Worm (Caenorhabditis elegans) whole organism, young adult: ENCODE data around the gene Y50D7A.8.
"Not testable (repeated sequence)": the region's sequence is repeated elsewhere in the genome, so short reads cannot be mapped to it uniquely, and the experiment has no call there.

Experiments used
- B0261.1 ChIP-seq: sonication (generic microtip); optimal IDR thresholded peaks from 2 replicates; lab custom pipeline; 2016; ENCODE audit warnings: mild to moderate bottlenecking, missing genetic modification characterization, moderate library complexity, missing compliant biosample characterization
- F22D6.2 ChIP-seq: sonication (generic microtip); optimal IDR thresholded peaks from 2 replicates; lab custom pipeline; 2016; ENCODE audit warnings: mild to moderate bottlenecking, missing genetic modification characterization, missing compliant biosample characterization
- F49E8.2 ChIP-seq: sonication (generic microtip); optimal IDR thresholded peaks from 3 replicates; lab custom pipeline; 2017; ENCODE audit warnings: missing genetic modification characterization, mild to moderate bottlenecking, missing compliant biosample characterization, antibody characterized with exemption, moderate library complexity; ENCODE audit not compliant: insufficient read depth
- Y95B8A.8 ChIP-seq: fragments of 200-800 bp; sonication (Bioruptor generic); IDR thresholded peaks from 2 replicates; pipeline ENCODE4 v1.3.6; 2022; ENCODE audit warnings: missing genetic modification reagents, missing genetic modification characterization, missing compliant biosample characterization
- bed-2 ChIP-seq: fragments of 200-800 bp; sonication (Bioruptor generic); IDR thresholded peaks from 2 replicates; pipeline ENCODE4 v1.3.6; 2022; ENCODE audit warnings: missing genetic modification reagents, missing genetic modification characterization, missing compliant biosample characterization
- ccch-3 ChIP-seq: fragments of 200-800 bp; sonication (Bioruptor generic); optimal IDR thresholded peaks from 2 replicates; lab custom pipeline; 2018; ENCODE audit warnings: mild to moderate bottlenecking, missing genetic modification characterization, missing compliant biosample characterization
- ceh-58 ChIP-seq: fragments of 200-800 bp; sonication (Bioruptor generic); IDR thresholded peaks from 2 replicates; pipeline ENCODE4 v1.3.6; 2022; ENCODE audit warnings: missing genetic modification characterization, missing compliant biosample characterization
- ceh-79 ChIP-seq: sonication (generic microtip); optimal IDR thresholded peaks from 2 replicates; lab custom pipeline; 2017; ENCODE audit warnings: mild to moderate bottlenecking, missing genetic modification characterization, missing compliant biosample characterization
- dpff-1 ChIP-seq: sonication (generic microtip); optimal IDR thresholded peaks from 2 replicates; lab custom pipeline; 2017; ENCODE audit warnings: mild to moderate bottlenecking, missing genetic modification characterization, missing compliant biosample characterization
- dpl-1 ChIP-seq: fragments of 150-350 bp; optimal IDR thresholded peaks from 2 replicates; lab custom pipeline; 2014; ENCODE audit warnings: missing biosample characterization, missing genetic modification reagents, missing genetic modification characterization
- efl-1 ChIP-seq: fragments of 150-350 bp; optimal IDR thresholded peaks from 2 replicates; lab custom pipeline; 2014; ENCODE audit warnings: missing biosample characterization, missing genetic modification reagents, missing genetic modification characterization
- egrh-3 ChIP-seq: fragments of 200-800 bp; sonication (Bioruptor generic); IDR thresholded peaks from 2 replicates; pipeline ENCODE4 v1.3.6; 2022; ENCODE audit warnings: missing genetic modification reagents, missing genetic modification characterization, missing compliant biosample characterization
- hmg-1.2 ChIP-seq: fragments of 200-800 bp; sonication (Bioruptor generic); IDR thresholded peaks from 2 replicates; pipeline ENCODE4 v1.3.6; 2022; ENCODE audit warnings: missing genetic modification reagents, missing genetic modification characterization, missing compliant biosample characterization
- hsf-1 ChIP-seq: fragments of 200-800 bp; sonication (Bioruptor generic); IDR thresholded peaks from 2 replicates; pipeline ENCODE4 v1.3.6; 2022; ENCODE audit warnings: missing genetic modification reagents, missing genetic modification characterization, missing compliant biosample characterization
- lin-26 ChIP-seq: fragments of 200-800 bp; sonication (Bioruptor generic); IDR thresholded peaks from 2 replicates; pipeline ENCODE4 v1.3.6; 2022; ENCODE audit warnings: missing genetic modification reagents, missing genetic modification characterization, missing compliant biosample characterization
- lin-40 ChIP-seq: sonication (generic microtip); optimal IDR thresholded peaks from 2 replicates; lab custom pipeline; 2016; ENCODE audit warnings: missing genetic modification characterization, mild to moderate bottlenecking, missing compliant biosample characterization, missing genotype, missing genetic modification reagents
- lsl-1 ChIP-seq: fragments of 200-800 bp; sonication (Bioruptor generic); optimal IDR thresholded peaks from 2 replicates; lab custom pipeline; 2018; ENCODE audit warnings: mild to moderate bottlenecking, missing genetic modification characterization, moderate library complexity, missing compliant biosample characterization
- madf-6 ChIP-seq: fragments of 200-800 bp; sonication (Bioruptor generic); IDR thresholded peaks from 2 replicates; pipeline ENCODE4 v1.3.6; 2022; ENCODE audit warnings: missing genetic modification reagents, missing genetic modification characterization, missing compliant biosample characterization
- madf-8 ChIP-seq: fragments of 200-800 bp; sonication (Bioruptor generic); conservative IDR thresholded peaks from 2 replicates; pipeline ENCODE4 v1.3.6; 2022; ENCODE audit warnings: missing genetic modification reagents, missing genetic modification characterization, missing compliant biosample characterization
- nfya-1 ChIP-seq: sonication (generic microtip); optimal IDR thresholded peaks from 2 replicates; lab custom pipeline; 2017; ENCODE audit warnings: antibody characterized with exemption, missing compliant biosample characterization, missing genetic modification characterization, borderline replicate concordance; ENCODE audit not compliant: insufficient read depth
- nhr-120 ChIP-seq: fragments of 200-800 bp; sonication (Bioruptor generic); IDR thresholded peaks from 2 replicates; pipeline ENCODE4 v1.3.6; 2022; ENCODE audit warnings: missing genetic modification characterization, missing compliant biosample characterization
- nhr-80 ChIP-seq: sonication (generic microtip); optimal IDR thresholded peaks from 2 replicates; lab custom pipeline; 2016; ENCODE audit warnings: missing genetic modification characterization, missing compliant biosample characterization
- repo-1 ChIP-seq: sonication (generic microtip); optimal IDR thresholded peaks from 2 replicates; lab custom pipeline; 2017; ENCODE audit warnings: mild to moderate bottlenecking, missing genetic modification characterization, missing compliant biosample characterization
- rpc-1 ChIP-seq, 2 experiments: fragments of 150-350 bp in 1 of 2; sonication (generic microtip) in 1 of 2; optimal IDR thresholded peaks; 2 replicates each; lab custom pipeline; 2014 to 2018; ENCODE audit warnings: missing biosample characterization in 1 of 2, missing genetic modification characterization in 1 of 2, missing genetic modification reagents in 1 of 2, missing genotype in 1 of 2
- snpc-1.3 ChIP-seq: sonication (generic microtip); optimal IDR thresholded peaks from 2 replicates; lab custom pipeline; 2017; ENCODE audit warnings: missing genetic modification characterization, mild to moderate bottlenecking, missing compliant biosample characterization, antibody characterized with exemption, moderate library complexity, missing genotype, missing genetic modification reagents; ENCODE audit not compliant: insufficient read depth
- tbp1 ChIP-seq: fragments of 200-800 bp; sonication (Bioruptor generic); optimal IDR thresholded peaks from 2 replicates; lab custom pipeline; 2018; ENCODE audit warnings: mild to moderate bottlenecking, missing genetic modification characterization, missing compliant biosample characterization
- unc-130 ChIP-seq: sonication (generic microtip); optimal IDR thresholded peaks from 2 replicates; lab custom pipeline; 2016; ENCODE audit warnings: missing genetic modification reagents, missing genetic modification characterization, missing compliant biosample characterization
- xnd-1 ChIP-seq: sonication (generic microtip); optimal IDR thresholded peaks from 2 replicates; lab custom pipeline; 2016; ENCODE audit warnings: missing genotype, missing genetic modification reagents, missing genetic modification characterization, missing compliant biosample characterization
- ztf-6 ChIP-seq: fragments of 200-800 bp; sonication (Bioruptor generic); IDR thresholded peaks from 2 replicates; pipeline ENCODE4 v1.3.6; 2022; ENCODE audit warnings: missing genetic modification reagents, missing genetic modification characterization, missing compliant biosample characterization

Gene Y50D7A.8

ce11 chrIII:311174-311573 is 31.9 kb downstream of the Y50D7A.8 start:
- TF ChIP-seq madf-6 (GFP tag; lab: Robert Waterston, UW): peak; percentile 88
- TF ChIP-seq madf-8 (GFP tag; lab: Robert Waterston, UW): peak; percentile 77
- TF ChIP-seq hsf-1: no peak
- TF ChIP-seq hmg-1.2 (GFP tag; lab: Robert Waterston, UW): 0 out of 2 replicates have a peak, but pooled peaks have one; percentile 6
- TF ChIP-seq ztf-6 (GFP tag; lab: Robert Waterston, UW): no peak
- no peak for TF ChIP-seq ceh-79
- no peak for TF ChIP-seq lin-40 (tag; lab: Kevin White, UChicago)
- peak; percentile 16 for TF ChIP-seq efl-1 (GFP tag; lab: Kevin White, UChicago)
- TF ChIP-seq xnd-1: peak; percentile 64
- TF ChIP-seq dpff-1: no peak
- TF ChIP-seq lsl-1 (GFP tag; lab: Kevin White, UChicago): peak; percentile 28

ce11 chrIII:304564-304963 is 38.5 kb downstream of the Y50D7A.8 start:
- no peak for TF ChIP-seq lin-26 (GFP tag; lab: Robert Waterston, UW)
- TF ChIP-seq snpc-1.3 (tag; lab: Kevin White, UChicago): no peak
- TF ChIP-seq repo-1 (tag; lab: Kevin White, UChicago): no peak
- TF ChIP-seq F49E8.2: no peak
- TF ChIP-seq hsf-1: no peak
- peak; percentile 56; the same call in 1 of the 2 replicates for TF ChIP-seq hmg-1.2 (GFP tag; lab: Robert Waterston, UW)

ce11 chrIII:302510-302909 is 40.5 kb downstream of the Y50D7A.8 start:
- not testable (repeated sequence) for TF ChIP-seq rpc-1 (optimal IDR thresholded peaks at IDR 0.05; lab: Kevin White, UChicago)
- TF ChIP-seq rpc-1 (tag; optimal IDR thresholded peaks at IDR 0.05; lab: Kevin White, UChicago): peak; percentile 48
- TF ChIP-seq B0261.1 (tag; lab: Kevin White, UChicago): peak; percentile 25
- peak; percentile 81 for TF ChIP-seq lin-26 (GFP tag; lab: Robert Waterston, UW)
- TF ChIP-seq tbp1: peak; percentile 72
- peak; percentile 13; the same call in 1 of the 2 replicates for TF ChIP-seq madf-6 (GFP tag; lab: Robert Waterston, UW)
- peak; percentile 15; the same call in 1 of the 2 replicates for TF ChIP-seq hmg-1.2 (GFP tag; lab: Robert Waterston, UW)

DNA sequence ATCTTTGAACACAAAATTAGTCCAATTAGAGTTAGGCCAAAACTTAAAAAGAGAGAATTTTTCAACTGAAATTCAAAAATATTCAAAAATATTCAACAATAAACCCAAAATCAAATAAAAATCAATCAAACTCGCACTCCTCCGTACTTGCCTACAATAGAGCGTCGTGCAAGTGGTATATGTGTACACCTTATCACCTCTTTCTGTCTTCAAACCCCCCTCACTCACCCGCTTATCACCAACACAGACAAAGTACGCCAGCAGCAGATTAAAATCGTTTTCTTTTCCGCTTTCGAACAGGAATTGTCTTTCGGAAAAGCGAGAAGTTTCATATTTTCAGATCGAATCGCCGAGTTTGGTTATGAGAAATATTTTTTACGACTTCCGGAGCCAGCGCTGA is 43.8 kb downstream of the Y50D7A.8 start:
- TF ChIP-seq nhr-120 (GFP tag; lab: Robert Waterston, UW): no peak
- no peak for TF ChIP-seq F22D6.2 (tag; lab: Kevin White, UChicago)
- no peak for TF ChIP-seq unc-130 (GFP tag; lab: Kevin White, UChicago)
- no peak for TF ChIP-seq madf-8 (GFP tag; lab: Robert Waterston, UW)
- peak; percentile 65 for TF ChIP-seq nhr-80

- TF ChIP-seq nfya-1 (tag; lab: Kevin White, UChicago) (no peak), ccch-3 (GFP tag; lab: Kevin White, UChicago) (no peak), dpl-1 (no peak), rpc-1 (optimal IDR thresholded peaks at IDR 0.05; lab: Kevin White, UChicago) (no peak), rpc-1 (tag; optimal IDR thresholded peaks at IDR 0.05; lab: Kevin White, UChicago) (no peak), bed-2 (no peak)
These were observed 44.6 kb downstream of the Y50D7A.8 start, which contains the start of gene ads-1 for ce11 chrIII:298456-298855. ads-1 (minus strand) TSS chrIII:298556.

DNA sequence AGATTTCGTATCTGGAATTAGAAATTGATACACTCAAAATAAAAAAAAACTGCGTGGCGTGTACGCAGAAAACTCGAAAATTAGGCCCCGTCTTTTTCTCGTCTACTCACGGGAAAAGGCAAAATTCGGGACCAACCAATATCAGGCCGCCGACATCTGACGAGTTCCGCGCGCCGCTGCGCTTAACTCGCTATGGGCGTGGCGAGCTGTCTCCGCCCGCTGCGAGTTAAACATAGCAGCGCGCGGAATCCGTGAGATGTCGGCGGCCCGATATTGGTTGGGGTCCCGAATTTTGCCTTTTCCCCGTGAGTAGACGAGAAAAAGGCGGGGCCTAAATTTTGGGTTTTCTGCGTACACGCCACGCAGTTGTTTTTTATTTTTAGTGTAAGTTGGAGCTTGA is 45.2 kb downstream of the Y50D7A.8 start:
- TF ChIP-seq ceh-58 (GFP tag; lab: Robert Waterston, UW): 0 out of 2 replicates have a peak, but pooled peaks have one; percentile 25
- 0 out of 2 replicates have a peak, but pooled peaks have one; percentile 12 for TF ChIP-seq egrh-3
- TF ChIP-seq Y95B8A.8 (GFP tag; lab: Robert Waterston, UW): 0 out of 2 replicates have a peak, but pooled peaks have one; percentile 13
